Fruit fly (Drosophila melanogaster) whole organism, embryonic: ENCODE measurements around the gene bun.

Experiments used
- Atf6 ChIP-seq: fragments of 200-800 bp; sonication (Bioruptor generic); IDR thresholded peaks from 2 replicates; pipeline ENCODE4 v1.3.6; 2022; ENCODE audit warnings: missing biosample characterization, missing genetic modification characterization
- CG2120 ChIP-seq: fragments of 200-800 bp; sonication (Bioruptor generic); optimal IDR thresholded peaks from 3 replicates; lab custom pipeline; 2016; ENCODE audit warnings: missing biosample characterization, missing genetic modification characterization
- CG2875 ChIP-seq: fragments of 200-800 bp; sonication (Bioruptor generic); optimal IDR thresholded peaks from 2 replicates; lab custom pipeline; 2017; ENCODE audit warnings: missing biosample characterization, mild to moderate bottlenecking, missing genetic modification characterization, missing genetic modification reagents
- Dip3 ChIP-seq: fragments of 200-800 bp; sonication (Bioruptor generic); optimal IDR thresholded peaks from 3 replicates; lab custom pipeline; 2016; ENCODE audit warnings: missing biosample characterization, missing genetic modification characterization
- Fer1 ChIP-seq: fragments of 200-800 bp; sonication (Bioruptor generic); optimal IDR thresholded peaks from 2 replicates; lab custom pipeline; 2017; ENCODE audit warnings: missing biosample characterization, mild to moderate bottlenecking, missing genetic modification characterization
- da ChIP-seq: fragments of 200-800 bp; sonication (Bioruptor generic); optimal IDR thresholded peaks from 2 replicates; lab custom pipeline; 2016; ENCODE audit warnings: missing biosample characterization, missing genetic modification characterization
- gfzf ChIP-seq: fragments of 200-800 bp; sonication (Bioruptor generic); optimal IDR thresholded peaks from 2 replicates; lab custom pipeline; 2016; ENCODE audit warnings: missing biosample characterization, mild to moderate bottlenecking, missing genetic modification characterization, moderate library complexity
- pros ChIP-seq: fragments of 200-800 bp; sonication (Bioruptor generic); optimal IDR thresholded peaks from 3 replicates; lab custom pipeline; 2019; ENCODE audit warnings: missing biosample characterization, mild to moderate bottlenecking, missing genetic modification characterization, moderate library complexity

- TF ChIP-seq Dip3 (GFP tag; lab: Kevin White, UChicago) = no peak
- no peak for TF ChIP-seq pros
- TF ChIP-seq CG2120 = no peak
- no peak for TF ChIP-seq da
- TF ChIP-seq Atf6 (GFP tag; lab: Robert Waterston, UW) = peak; percentile 34; the same call in 1 of the 2 replicates
- TF ChIP-seq gfzf (GFP tag; lab: Kevin White, UChicago) = no peak
- no peak for TF ChIP-seq Fer1 (GFP tag; lab: Kevin White, UChicago)
- TF ChIP-seq CG2875 (GFP tag; lab: Kevin White, UChicago) = no peak
Observed at dm6 chr2L:12529949-12530849, 16.2 kb downstream of the bun start.
